Worm (Caenorhabditis elegans): ENCODE measurements around the gene dhs-19.

dhs-19 gene

DNA sequence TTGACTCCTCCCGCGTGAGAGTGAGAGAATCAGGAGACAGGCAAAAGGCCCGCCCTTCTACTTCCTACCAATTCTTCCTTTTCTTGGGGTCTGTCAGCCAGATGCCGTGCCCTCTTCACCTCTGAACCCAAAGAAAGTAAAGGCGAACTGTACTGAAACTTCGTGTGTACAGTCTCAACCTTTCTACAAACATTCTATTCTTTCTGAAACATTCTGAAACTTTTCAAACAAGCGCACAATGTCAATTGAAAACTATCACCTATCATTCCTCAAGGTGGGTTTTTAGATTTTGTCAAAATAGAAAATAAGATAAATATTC lies 42.2 kb upstream of the dhs-19 start:
- TF ChIP-seq sea-1 (GFP tag; conservative IDR thresholded peaks at IDR 0.05), result no peak
- no peak for TF ChIP-seq ama-1 (optimal IDR thresholded peaks at IDR 0.05)
- TF ChIP-seq aly-1 (tag; optimal IDR thresholded peaks at IDR 0.05), result no peak
- TF ChIP-seq pes-1 (GFP tag; IDR thresholded peaks at IDR 0.05), result no peak
- TF ChIP-seq hnd-1 (tag; optimal IDR thresholded peaks at IDR 0.05), result no peak
- TF ChIP-seq flt-1 (GFP tag; IDR thresholded peaks at IDR 0.05), result no peak

DNA sequence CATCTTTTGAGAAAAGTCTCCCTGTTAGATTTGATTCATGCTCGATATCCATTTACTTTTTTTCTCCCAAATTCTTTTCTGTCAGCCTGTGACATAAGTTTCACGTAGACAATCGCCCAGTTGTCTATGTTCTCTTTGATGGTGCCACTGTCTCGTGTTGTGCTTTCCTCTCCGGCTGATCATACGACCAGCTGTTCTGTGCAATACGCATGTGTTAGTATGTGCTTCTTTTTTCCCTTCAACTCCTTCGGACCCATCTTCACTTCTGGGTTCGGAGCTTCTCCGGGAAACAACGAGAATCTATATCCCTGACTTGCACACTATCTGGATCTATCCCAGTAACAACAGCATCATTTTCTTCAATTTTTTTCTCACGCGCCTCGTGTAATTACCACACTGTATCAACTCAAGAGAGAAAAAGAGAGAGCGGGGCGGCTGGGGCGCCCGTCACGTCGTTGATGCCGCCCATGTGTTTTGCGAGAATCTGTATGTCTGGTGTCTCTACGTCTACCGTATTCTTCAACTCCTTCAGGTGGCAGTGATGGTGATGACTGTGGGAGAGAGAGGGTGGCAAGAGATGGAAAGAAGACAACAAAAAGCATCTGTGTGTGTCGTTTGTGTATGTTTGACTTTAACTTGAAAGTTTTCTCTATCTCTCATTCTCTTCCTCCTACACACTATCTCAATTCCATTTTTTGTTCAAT lies 41.7 kb upstream of the dhs-19 start:
- TF ChIP-seq pes-1 (GFP tag; IDR thresholded peaks at IDR 0.05) (no peak), hmg-4 (GFP tag; optimal IDR thresholded peaks at IDR 0.05) (peak; percentile 60)

ce11 chrV:11531100-11531499 lies 40.8 kb upstream of the dhs-19 start:
- TF ChIP-seq ets-7 (tag; optimal IDR thresholded peaks at IDR 0.05), result no peak
- TF ChIP-seq aly-1 (tag; optimal IDR thresholded peaks at IDR 0.05), result no peak
- no peak for TF ChIP-seq F13C5.2 (tag; optimal IDR thresholded peaks at IDR 0.05)
- no peak for TF ChIP-seq pes-1 (GFP tag; IDR thresholded peaks at IDR 0.05)
- TF ChIP-seq tbx-11 (GFP tag; IDR thresholded peaks at IDR 0.05), result no peak
- TF ChIP-seq hmbx-1 (tag; optimal IDR thresholded peaks at IDR 0.05), result no peak
- no peak for TF ChIP-seq ama-1 (optimal IDR thresholded peaks at IDR 0.05)
- no peak for TF ChIP-seq flt-1 (GFP tag; IDR thresholded peaks at IDR 0.05)
- no peak for TF ChIP-seq ceh-13 (GFP tag; optimal IDR thresholded peaks at IDR 0.05)
- no peak for TF ChIP-seq B0310.2 (tag; optimal IDR thresholded peaks at IDR 0.05)
- TF ChIP-seq ceh-36 (tag; optimal IDR thresholded peaks at IDR 0.05), result no peak
- TF ChIP-seq hmg-4 (GFP tag; optimal IDR thresholded peaks at IDR 0.05), result no peak

- no peak for TF ChIP-seq aly-1 (tag; optimal IDR thresholded peaks at IDR 0.05)
- TF ChIP-seq F13C5.2 (tag; optimal IDR thresholded peaks at IDR 0.05), result no peak
- no peak for TF ChIP-seq ceh-13 (GFP tag; optimal IDR thresholded peaks at IDR 0.05)
- TF ChIP-seq scrt-1 (GFP tag; IDR thresholded peaks at IDR 0.05), result no peak
- no peak for TF ChIP-seq hmg-4 (GFP tag; optimal IDR thresholded peaks at IDR 0.05)
These were observed 39.3 kb upstream of the dhs-19 start for ce11 chrV:11529541-11529940.

DNA sequence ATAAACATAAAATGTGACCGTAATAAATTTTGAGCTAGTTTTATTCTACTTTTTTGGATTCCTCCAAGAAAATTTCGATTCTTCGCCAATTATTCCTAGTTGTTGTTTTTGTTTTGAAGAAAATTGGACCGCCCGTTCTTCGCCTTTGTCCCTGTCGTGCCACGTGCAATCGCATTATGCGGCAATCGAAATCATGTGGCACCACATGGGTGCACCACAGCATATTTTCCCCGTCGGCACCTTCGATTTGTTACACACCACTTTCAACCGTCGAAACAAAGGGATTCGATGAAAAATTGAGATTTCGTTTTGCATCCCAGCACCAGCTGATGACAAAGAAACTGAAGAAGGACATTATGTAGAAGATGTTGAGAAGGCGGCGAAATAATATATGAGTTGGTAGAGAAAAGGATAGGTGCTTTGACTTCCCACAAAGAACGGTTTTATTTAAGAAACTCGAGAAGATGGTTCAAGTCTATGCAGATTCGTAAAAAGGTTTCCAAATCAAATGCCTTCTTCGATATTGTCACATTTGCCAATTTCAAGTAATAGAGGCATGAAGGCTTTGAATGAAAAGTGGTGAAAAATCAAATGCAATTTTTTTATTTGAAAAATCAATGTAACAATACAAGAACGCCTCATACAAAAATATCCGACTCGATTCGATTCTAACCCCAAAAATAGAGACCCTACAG lies 38.5 kb upstream of the dhs-19 start:
- TF ChIP-seq hmg-4 (GFP tag; optimal IDR thresholded peaks at IDR 0.05) (no peak), scrt-1 (GFP tag; IDR thresholded peaks at IDR 0.05) (0 out of 2 replicates have a peak, but pooled peaks have one; percentile 26)

ce11 chrV:11527531-11527930 lies 37.2 kb upstream of the dhs-19 start, which contains the start of gene ccch-1:
ccch-1 (plus strand) TSS chrV:11527831.
- TF ChIP-seq tbx-11 (GFP tag; IDR thresholded peaks at IDR 0.05), result no peak
- no peak for TF ChIP-seq sea-1 (GFP tag; conservative IDR thresholded peaks at IDR 0.05)
- no peak for TF ChIP-seq ceh-13 (GFP tag; optimal IDR thresholded peaks at IDR 0.05)
- no peak for TF ChIP-seq ceh-36 (tag; optimal IDR thresholded peaks at IDR 0.05)
- no peak for TF ChIP-seq B0310.2 (tag; optimal IDR thresholded peaks at IDR 0.05)
- no peak for TF ChIP-seq hmg-4 (GFP tag; optimal IDR thresholded peaks at IDR 0.05)
- no peak for TF ChIP-seq ama-1 (optimal IDR thresholded peaks at IDR 0.05)
- TF ChIP-seq tbx-37 (GFP tag; conservative IDR thresholded peaks at IDR 0.05), result no peak
- no peak for TF ChIP-seq aly-1 (tag; optimal IDR thresholded peaks at IDR 0.05)

DNA sequence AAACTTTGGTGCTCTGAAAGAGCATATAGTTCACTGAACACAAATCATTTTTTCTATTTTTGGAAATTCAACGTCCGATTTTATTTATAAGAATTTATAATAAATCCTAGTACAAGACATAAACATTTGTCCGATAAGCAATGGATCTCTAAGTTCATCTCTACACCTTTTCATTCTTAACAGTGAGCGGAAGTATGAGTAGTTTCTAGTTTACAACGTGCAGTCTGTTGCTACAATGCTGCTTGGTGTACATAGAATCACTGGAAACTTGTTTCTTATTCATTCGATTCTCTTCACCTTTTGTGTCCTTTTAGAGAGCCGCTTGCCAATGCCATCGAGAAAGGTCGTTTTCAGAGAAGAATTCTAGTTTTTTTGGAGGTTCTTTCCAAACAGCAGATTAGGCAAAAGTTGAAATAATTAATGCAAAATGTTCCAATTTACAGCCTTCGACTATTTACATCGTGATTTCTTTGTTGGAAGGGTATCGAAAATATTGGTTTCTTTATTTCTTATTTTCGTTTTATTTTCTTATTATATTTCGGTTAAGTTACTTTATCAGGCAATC lies 36.7 kb upstream of the dhs-19 start:
- TF ChIP-seq ets-7 (tag; optimal IDR thresholded peaks at IDR 0.05) (no peak), sea-1 (GFP tag; conservative IDR thresholded peaks at IDR 0.05) (no peak), hmbx-1 (tag; optimal IDR thresholded peaks at IDR 0.05) (no peak)

DNA sequence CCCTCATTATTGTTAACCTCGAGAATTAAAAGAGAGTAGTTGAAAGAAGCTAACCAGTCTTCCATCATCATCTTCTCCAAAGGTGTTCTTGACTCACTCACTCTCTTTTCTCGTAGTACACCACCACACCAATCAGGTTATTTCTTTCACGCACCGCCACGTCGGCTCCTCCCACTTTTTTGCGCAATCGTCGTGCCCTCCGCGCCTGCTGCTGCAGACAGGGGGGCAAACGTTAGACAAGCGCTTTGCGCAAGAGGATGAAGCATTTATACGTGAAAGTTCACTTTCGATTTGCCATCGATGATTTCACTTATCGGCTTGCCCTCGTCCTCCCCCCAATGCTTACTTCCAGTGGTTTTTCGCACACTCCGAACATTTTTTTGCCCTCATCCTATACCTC lies 35.1 kb upstream of the dhs-19 start:
- TF ChIP-seq ama-1 (optimal IDR thresholded peaks at IDR 0.05) (no peak), aly-1 (tag; optimal IDR thresholded peaks at IDR 0.05) (no peak), tbx-37 (GFP tag; conservative IDR thresholded peaks at IDR 0.05) (no peak), hmbx-1 (tag; optimal IDR thresholded peaks at IDR 0.05) (no peak), ceh-13 (GFP tag; optimal IDR thresholded peaks at IDR 0.05) (no peak), pes-1 (GFP tag; IDR thresholded peaks at IDR 0.05) (no peak), F13C5.2 (tag; optimal IDR thresholded peaks at IDR 0.05) (no peak), sea-1 (GFP tag; conservative IDR thresholded peaks at IDR 0.05) (no peak), flt-1 (GFP tag; IDR thresholded peaks at IDR 0.05) (no peak), B0310.2 (tag; optimal IDR thresholded peaks at IDR 0.05) (no peak), hmg-4 (GFP tag; optimal IDR thresholded peaks at IDR 0.05) (no peak)

ce11 chrV:11521448-11521847 lies 31.2 kb upstream of the dhs-19 start, which contains the start of gene pafo-1:
pafo-1 (plus strand) TSS chrV:11521703.
- TF ChIP-seq flt-1 (GFP tag; IDR thresholded peaks at IDR 0.05) (0 out of 2 replicates have a peak, but pooled peaks have one; percentile 23), tra-4 (tag; optimal IDR thresholded peaks at IDR 0.05) (no peak), ama-1 (optimal IDR thresholded peaks at IDR 0.05) (no peak), sea-1 (GFP tag; conservative IDR thresholded peaks at IDR 0.05) (0 out of 2 replicates have a peak, but pooled peaks have one; percentile 23), tbx-37 (GFP tag; conservative IDR thresholded peaks at IDR 0.05) (peak; percentile 61), hnd-1 (tag; optimal IDR thresholded peaks at IDR 0.05) (no peak), pes-1 (GFP tag; IDR thresholded peaks at IDR 0.05) (no peak), ets-7 (tag; optimal IDR thresholded peaks at IDR 0.05) (no peak), hmbx-1 (tag; optimal IDR thresholded peaks at IDR 0.05) (no peak), hmg-4 (GFP tag; optimal IDR thresholded peaks at IDR 0.05) (peak; percentile 27), ceh-36 (tag; optimal IDR thresholded peaks at IDR 0.05) (peak; percentile 40), scrt-1 (GFP tag; IDR thresholded peaks at IDR 0.05) (no peak), B0310.2 (tag; optimal IDR thresholded peaks at IDR 0.05) (no peak), F13C5.2 (tag; optimal IDR thresholded peaks at IDR 0.05) (peak; percentile 83), tbx-11 (GFP tag; IDR thresholded peaks at IDR 0.05) (no peak), ceh-13 (GFP tag; optimal IDR thresholded peaks at IDR 0.05) (no peak), aly-1 (tag; optimal IDR thresholded peaks at IDR 0.05) (no peak)

All from whole organism, early embryonic.